Worm (Caenorhabditis elegans) whole organism, L4 larva: ENCODE data around the gene Y57G11C.14.

Experiments used
- D1046.2 ChIP-seq: fragments of 200-800 bp; sonication (Bioruptor generic); IDR thresholded peaks from 2 replicates; pipeline ENCODE4 v1.3.6; 2022; ENCODE audit warnings: missing genetic modification characterization, missing compliant biosample characterization
- F10B5.3 ChIP-seq: sonication (generic microtip); optimal IDR thresholded peaks from 2 replicates; lab custom pipeline; 2016; ENCODE audit warnings: mild to moderate bottlenecking, missing genetic modification characterization, missing compliant biosample characterization
- F37D6.2 ChIP-seq: sonication (generic microtip); optimal IDR thresholded peaks from 2 replicates; lab custom pipeline; 2016; ENCODE audit warnings: mild to moderate bottlenecking, missing genetic modification characterization, missing compliant biosample characterization
- F49E8.2 ChIP-seq: sonication (generic microtip); optimal IDR thresholded peaks from 2 replicates; lab custom pipeline; 2016; ENCODE audit warnings: missing compliant biosample characterization, mild to moderate bottlenecking, missing genetic modification characterization, borderline replicate concordance
- R02D3.7 ChIP-seq: fragments of 150-350 bp; sonication (generic microtip); optimal IDR thresholded peaks from 3 replicates; lab custom pipeline; 2014; ENCODE audit warnings: missing biosample characterization, missing genetic modification characterization
- Y105C5A.15 ChIP-seq: fragments of 200-800 bp; sonication (Bioruptor generic); IDR thresholded peaks from 2 replicates; pipeline ENCODE4 v1.3.6; 2022; ENCODE audit warnings: missing genetic modification characterization, missing compliant biosample characterization
- Y48G9A.11 ChIP-seq: fragments of 200-800 bp; sonication (Bioruptor generic); IDR thresholded peaks from 2 replicates; pipeline ENCODE4 v1.3.6; 2022; ENCODE audit warnings: missing genetic modification reagents, missing genetic modification characterization, missing compliant biosample characterization
- Y5F2A.4 ChIP-seq: fragments of 200-800 bp; sonication (Bioruptor generic); optimal IDR thresholded peaks from 2 replicates; lab custom pipeline; 2018; ENCODE audit warnings: mild to moderate bottlenecking, missing genetic modification characterization, missing compliant biosample characterization
- ZK337.2 ChIP-seq: fragments of 200-800 bp; sonication (Bioruptor generic); IDR thresholded peaks from 2 replicates; pipeline ENCODE4 v1.3.6; 2022; ENCODE audit warnings: missing genetic modification reagents, missing genetic modification characterization, missing compliant biosample characterization
- aha-1 ChIP-seq: fragments of 150-350 bp; peaks from one replicate; lab custom pipeline; 2014; ENCODE audit warnings: missing biosample characterization, missing genetic modification characterization
- aly-2 ChIP-seq: sonication (generic microtip); optimal IDR thresholded peaks from 2 replicates; lab custom pipeline; 2018; ENCODE audit warnings: missing biosample characterization, missing genetic modification characterization
- ama-1 ChIP-seq: fragments of 150-350 bp; optimal IDR thresholded peaks from 2 replicates; lab custom pipeline; 2014; ENCODE audit warnings: inconsistent platforms, mixed read lengths
- arid-1 ChIP-seq: fragments of 200-800 bp; sonication (Bioruptor generic); conservative IDR thresholded peaks from 2 replicates; pipeline ENCODE4 v1.3.6; 2022; ENCODE audit warnings: missing genetic modification reagents, missing genetic modification characterization, missing compliant biosample characterization
- attf-4 ChIP-seq: sonication (generic microtip); optimal IDR thresholded peaks from 3 replicates; lab custom pipeline; 2017; ENCODE audit warnings: missing biosample characterization, missing genetic modification characterization
- ceh-32 ChIP-seq: sonication (generic microtip); optimal IDR thresholded peaks from 2 replicates; lab custom pipeline; 2016; ENCODE audit warnings: mild to moderate bottlenecking, missing genetic modification characterization, missing compliant biosample characterization; ENCODE audit not compliant: poor library complexity
- ceh-44 ChIP-seq: fragments of 200-800 bp; sonication (Bioruptor generic); IDR thresholded peaks from 2 replicates; pipeline ENCODE4 v1.3.6; 2022; ENCODE audit warnings: missing genetic modification reagents, missing genetic modification characterization, missing compliant biosample characterization
- ceh-62 ChIP-seq: sonication (generic microtip); optimal IDR thresholded peaks from 2 replicates; lab custom pipeline; 2017; ENCODE audit warnings: missing biosample characterization, missing genetic modification characterization
- ceh-82 ChIP-seq: sonication (generic microtip); optimal IDR thresholded peaks from 2 replicates; lab custom pipeline; 2017; ENCODE audit warnings: missing biosample characterization, missing genetic modification characterization
- cey-2 ChIP-seq: sonication (generic microtip); optimal IDR thresholded peaks from 3 replicates; lab custom pipeline; 2017; ENCODE audit warnings: missing genetic modification characterization, mild to moderate bottlenecking, missing compliant biosample characterization, antibody characterized with exemption, borderline replicate concordance; ENCODE audit not compliant: insufficient read depth
- dmd-8 ChIP-seq: fragments of 200-800 bp; sonication (Bioruptor generic); IDR thresholded peaks from 2 replicates; pipeline ENCODE4 v1.3.6; 2022; ENCODE audit warnings: missing genetic modification characterization, missing compliant biosample characterization
- dmd-9 ChIP-seq: fragments of 200-800 bp; sonication (Bioruptor generic); IDR thresholded peaks from 2 replicates; pipeline ENCODE4 v1.3.6; 2022; ENCODE audit warnings: missing genetic modification reagents, missing genetic modification characterization, missing compliant biosample characterization
- duxl-1 ChIP-seq: sonication (generic microtip); optimal IDR thresholded peaks from 2 replicates; lab custom pipeline; 2016; ENCODE audit warnings: mild to moderate bottlenecking, missing genetic modification characterization, moderate library complexity, missing compliant biosample characterization; ENCODE audit not compliant: poor library complexity
- gei-8 ChIP-seq: fragments of 200-800 bp; sonication (Bioruptor generic); optimal IDR thresholded peaks from 2 replicates; lab custom pipeline; 2018; ENCODE audit warnings: mild to moderate bottlenecking, missing genetic modification characterization, missing compliant biosample characterization
- hif-1 ChIP-seq, 2 experiments: sonication (generic microtip); optimal IDR thresholded peaks; 2 replicates each; lab custom pipeline; 2016 to 2017; ENCODE audit warnings: missing compliant biosample characterization in 2 of 2, missing genetic modification characterization in 2 of 2, missing genetic modification reagents in 2 of 2, missing genotype in 2 of 2, mild to moderate bottlenecking in 1 of 2
- hlh-11 ChIP-seq: fragments of 200-800 bp; sonication (Bioruptor generic); optimal IDR thresholded peaks from 2 replicates; lab custom pipeline; 2018; ENCODE audit warnings: mild to moderate bottlenecking, missing genetic modification characterization, missing compliant biosample characterization
- jun-1 ChIP-seq: fragments of 150-350 bp; optimal IDR thresholded peaks from 2 replicates; lab custom pipeline; 2014; ENCODE audit warnings: missing biosample characterization, missing genetic modification reagents, missing genetic modification characterization
- lin-1 ChIP-seq: fragments of 200-800 bp; sonication (Bioruptor generic); IDR thresholded peaks from 2 replicates; pipeline ENCODE4 v1.3.6; 2022; ENCODE audit warnings: missing genetic modification reagents, missing genetic modification characterization, missing compliant biosample characterization
- lin-15B ChIP-seq: fragments of 150-350 bp; sonication (generic microtip); optimal IDR thresholded peaks from 3 replicates; lab custom pipeline; 2014; ENCODE audit warnings: missing biosample characterization, missing genetic modification characterization
- lsy-2 ChIP-seq, 2 experiments: fragments of 150-350 bp in 1 of 2; sonication (generic microtip) in 1 of 2; optimal IDR thresholded peaks; 2 replicates each; lab custom pipeline; 2014 to 2017; ENCODE audit warnings: missing biosample characterization in 2 of 2, missing genetic modification characterization in 2 of 2
- mdt-29 ChIP-seq: fragments of 200-800 bp; sonication (Bioruptor generic); IDR thresholded peaks from 2 replicates; pipeline ENCODE4 v1.3.6; 2022; ENCODE audit warnings: missing genetic modification reagents, missing genetic modification characterization, missing compliant biosample characterization
- mep-1 ChIP-seq: fragments of 150-350 bp; sonication (generic microtip); optimal IDR thresholded peaks from 3 replicates; lab custom pipeline; 2014; ENCODE audit warnings: missing biosample characterization, missing genetic modification characterization
- mes-2 ChIP-seq: sonication (generic microtip); optimal IDR thresholded peaks from 2 replicates; lab custom pipeline; 2016; ENCODE audit warnings: missing genotype, mild to moderate bottlenecking, missing genetic modification characterization, missing compliant biosample characterization; ENCODE audit not compliant: poor library complexity, severe bottlenecking
- mxl-3 ChIP-seq: fragments of 200-800 bp; sonication (Bioruptor generic); optimal IDR thresholded peaks from 2 replicates; lab custom pipeline; 2018; ENCODE audit warnings: mild to moderate bottlenecking, missing genetic modification characterization, missing compliant biosample characterization
- nhr-102 ChIP-seq: sonication (generic microtip); optimal IDR thresholded peaks from 2 replicates; lab custom pipeline; 2016; ENCODE audit warnings: mild to moderate bottlenecking, missing genetic modification characterization, moderate library complexity, missing compliant biosample characterization
- nhr-11 ChIP-seq: fragments of 150-350 bp; optimal IDR thresholded peaks from 2 replicates; lab custom pipeline; 2014; ENCODE audit warnings: missing biosample characterization, missing genetic modification characterization
- nhr-28 ChIP-seq: fragments of 150-350 bp; optimal IDR thresholded peaks from 2 replicates; lab custom pipeline; 2014; ENCODE audit warnings: missing biosample characterization, missing genetic modification characterization
- nhr-41 ChIP-seq: fragments of 200-800 bp; sonication (Bioruptor generic); IDR thresholded peaks from 2 replicates; pipeline ENCODE4 v1.3.6; 2022; ENCODE audit warnings: missing genetic modification reagents, missing genetic modification characterization, missing compliant biosample characterization
- pha-4 ChIP-seq, 2 experiments: fragments of 150-350 bp in 1 of 2; fragments of 200-800 bp in 1 of 2; sonication (Bioruptor generic) in 1 of 2; IDR thresholded peaks in 1 of 2; optimal IDR thresholded peaks in 1 of 2; 2 replicates each; pipeline versions ENCODE4 v1.3.6 to Lab custom; 2014 to 2022; ENCODE audit warnings: missing genetic modification characterization in 2 of 2, missing genetic modification reagents in 2 of 2, missing biosample characterization in 1 of 2, missing compliant biosample characterization in 1 of 2
- pqm-1 ChIP-seq: sonication (generic microtip); optimal IDR thresholded peaks from 2 replicates; lab custom pipeline; 2017; ENCODE audit warnings: missing biosample characterization, missing genetic modification characterization
- rbr-2 ChIP-seq: sonication (generic microtip); optimal IDR thresholded peaks from 2 replicates; lab custom pipeline; 2016; ENCODE audit warnings: missing genotype, missing genetic modification characterization, missing compliant biosample characterization
- saeg-2 ChIP-seq: fragments of 200-800 bp; sonication (Bioruptor generic); IDR thresholded peaks from 2 replicates; pipeline ENCODE4 v1.3.6; 2022; ENCODE audit warnings: missing genetic modification reagents, missing genetic modification characterization, missing compliant biosample characterization
- sdz-12 ChIP-seq: fragments of 200-800 bp; sonication (Bioruptor generic); optimal IDR thresholded peaks from 2 replicates; lab custom pipeline; 2018; ENCODE audit warnings: mild to moderate bottlenecking, missing genetic modification characterization, missing compliant biosample characterization
- skn-1 ChIP-seq: fragments of 150-350 bp; optimal IDR thresholded peaks from 2 replicates; lab custom pipeline; 2014; ENCODE audit warnings: missing biosample characterization, missing genetic modification characterization
- snpc-4 ChIP-seq: fragments of 150-350 bp; optimal IDR thresholded peaks from 2 replicates; lab custom pipeline; 2014; ENCODE audit warnings: missing biosample characterization, missing genetic modification characterization
- spr-1 ChIP-seq: sonication (generic microtip); optimal IDR thresholded peaks from 2 replicates; lab custom pipeline; 2016; ENCODE audit warnings: mild to moderate bottlenecking, missing genetic modification characterization, missing compliant biosample characterization
- unc-62 ChIP-seq, 3 experiments: fragments of 150-350 bp in 1 of 3; sonication (generic microtip); optimal IDR thresholded peaks in 2 of 3; peaks in 1 of 3; 1 replicate in 1 of 3; 2 replicates in 2 of 3; lab custom pipeline; 2014 to 2017; ENCODE audit warnings: missing biosample characterization in 3 of 3, missing genetic modification characterization in 3 of 3, missing genetic modification reagents in 3 of 3, missing genotype in 1 of 3
- zag-1 ChIP-seq: fragments of 150-350 bp; optimal IDR thresholded peaks from 2 replicates; lab custom pipeline; 2014; ENCODE audit warnings: missing biosample characterization, missing genetic modification characterization
- zfp-2 ChIP-seq: sonication (generic microtip); optimal IDR thresholded peaks from 2 replicates; lab custom pipeline; 2016; ENCODE audit warnings: mild to moderate bottlenecking, missing genetic modification characterization, missing compliant biosample characterization
- zfp-3 ChIP-seq: fragments of 200-800 bp; sonication (Bioruptor generic); conservative IDR thresholded peaks from 2 replicates; pipeline ENCODE4 v1.3.6; 2022; ENCODE audit warnings: missing genetic modification reagents, missing genetic modification characterization, missing compliant biosample characterization
- zip-11 ChIP-seq: fragments of 200-800 bp; sonication (Bioruptor generic); IDR thresholded peaks from 2 replicates; pipeline ENCODE4 v1.3.6; 2022; ENCODE audit warnings: missing genetic modification characterization, missing compliant biosample characterization

Gene Y57G11C.14

DNA sequence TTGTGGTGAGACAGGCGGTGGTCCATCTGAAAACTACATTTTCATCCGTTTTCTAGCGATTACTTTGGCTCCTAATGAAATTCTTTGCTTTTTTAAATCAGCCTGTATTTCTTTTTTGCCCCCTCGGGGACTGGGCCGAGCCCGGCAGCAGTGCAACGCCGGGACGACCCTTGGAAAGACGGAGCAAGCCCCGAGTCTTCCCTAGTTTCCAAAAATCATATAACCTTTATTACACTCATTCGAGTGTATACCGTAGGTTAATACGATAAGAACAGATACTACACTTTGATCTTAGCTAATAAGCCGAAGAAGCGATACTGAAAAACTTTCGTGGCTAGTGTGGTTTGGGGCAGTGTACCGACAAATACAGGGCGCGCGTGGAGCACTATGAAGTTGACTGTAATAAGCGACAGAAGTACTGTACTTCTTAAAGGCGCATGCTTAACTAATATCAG lies 34.4 kb upstream of the Y57G11C.14 start (continued):
- TF ChIP-seq hlh-11 = no peak
- TF ChIP-seq ceh-44 (GFP tag; lab: Robert Waterston, UW) = 0 out of 2 replicates have a peak, but pooled peaks have one; percentile 5
- no peak for TF ChIP-seq attf-4 (tag; lab: Kevin White, UChicago)
- no peak for TF ChIP-seq nhr-11 (tag; lab: Kevin White, UChicago)
- TF ChIP-seq zfp-2 (tag; lab: Kevin White, UChicago) = no peak
- no peak for TF ChIP-seq spr-1 (tag; lab: Kevin White, UChicago)
- no peak for TF ChIP-seq F37D6.2 (tag; lab: Kevin White, UChicago)
- TF ChIP-seq unc-62 (GFP tag; optimal IDR thresholded peaks at IDR 0.05 in 1 of 2; lab: Kevin White, UChicago) = peak in 1 of 2 experiments; percentile 25
- TF ChIP-seq unc-62 (tag; optimal IDR thresholded peaks at IDR 0.05; lab: Kevin White, UChicago) = no peak
- TF ChIP-seq skn-1 (tag; lab: Kevin White, UChicago) = no peak
- no peak for TF ChIP-seq cey-2
- TF ChIP-seq ZK337.2 = 0 out of 2 replicates have a peak, but pooled peaks have one; percentile 30
- no peak for TF ChIP-seq pqm-1 (tag; lab: Kevin White, UChicago)
- 0 out of 2 replicates have a peak, but pooled peaks have one; percentile 7 for TF ChIP-seq arid-1 (GFP tag; lab: Robert Waterston, UW)
- TF ChIP-seq lin-1 = no peak
- peak; percentile 48 for TF ChIP-seq pha-4 (GFP tag; IDR thresholded peaks at IDR 0.05; lab: Robert Waterston, UW)
- no peak for TF ChIP-seq pha-4 (tag; optimal IDR thresholded peaks at IDR 0.05; lab: Kevin White, UChicago)
- no peak for TF ChIP-seq dmd-9
- no peak for TF ChIP-seq dmd-8 (GFP tag; lab: Robert Waterston, UW)
- peak; percentile 97 for TF ChIP-seq F49E8.2 (tag; lab: Kevin White, UChicago)
- no peak for TF ChIP-seq zag-1 (tag; lab: Kevin White, UChicago)
- TF ChIP-seq ceh-82 = no peak
- TF ChIP-seq F10B5.3 (tag; lab: Kevin White, UChicago) = no peak
- TF ChIP-seq lin-15B (tag; lab: Kevin White, UChicago) = no peak
- no peak for TF ChIP-seq rbr-2 (tag; lab: Kevin White, UChicago)
- no peak for TF ChIP-seq duxl-1 (tag; lab: Kevin White, UChicago)
- no peak for TF ChIP-seq ceh-62
- peak; percentile 90 for TF ChIP-seq mdt-29
- no peak for TF ChIP-seq saeg-2
- TF ChIP-seq ceh-32 (tag; lab: Kevin White, UChicago) = no peak
- no peak for TF ChIP-seq nhr-41 (GFP tag; lab: Robert Waterston, UW)
- peak; percentile 8 for TF ChIP-seq mes-2 (tag; lab: Kevin White, UChicago)
- TF ChIP-seq snpc-4 (tag; lab: Kevin White, UChicago) = peak; percentile 36
- TF ChIP-seq mxl-3 (GFP tag; lab: Kevin White, UChicago) = no peak
- TF ChIP-seq lsy-2 (tag; optimal IDR thresholded peaks at IDR 0.05; lab: Kevin White, UChicago) = no peak
- TF ChIP-seq zip-11 (GFP tag; lab: Robert Waterston, UW) = no peak
- no peak for TF ChIP-seq Y105C5A.15 (GFP tag; lab: Robert Waterston, UW)
- TF ChIP-seq Y48G9A.11 (GFP tag; lab: Robert Waterston, UW) = peak; percentile 71
- no peak for TF ChIP-seq jun-1 (tag; lab: Kevin White, UChicago)
- TF ChIP-seq nhr-28 = no peak
- no peak for TF ChIP-seq D1046.2
- no peak for TF ChIP-seq ama-1
- no peak for TF ChIP-seq gei-8 (GFP tag; lab: Kevin White, UChicago)
- no peak for TF ChIP-seq sdz-12 (GFP tag; lab: Kevin White, UChicago)
- peak; percentile 12 for TF ChIP-seq Y5F2A.4
- no peak for TF ChIP-seq mep-1
- peak; percentile 66 for TF ChIP-seq aha-1 (tag; lab: Kevin White, UChicago)
- no peak for TF ChIP-seq hif-1 (tag; optimal IDR thresholded peaks at IDR 0.05; lab: Kevin White, UChicago)
- no peak for TF ChIP-seq zfp-3 (GFP tag; lab: Robert Waterston, UW)
- no peak for TF ChIP-seq aly-2 (tag; lab: Kevin White, UChicago)
- TF ChIP-seq R02D3.7 = no peak
- no peak for TF ChIP-seq nhr-102 (tag; lab: Kevin White, UChicago)
